Worm (Caenorhabditis elegans): ENCODE measurements around the gene Y57E12B.1.

DNA sequence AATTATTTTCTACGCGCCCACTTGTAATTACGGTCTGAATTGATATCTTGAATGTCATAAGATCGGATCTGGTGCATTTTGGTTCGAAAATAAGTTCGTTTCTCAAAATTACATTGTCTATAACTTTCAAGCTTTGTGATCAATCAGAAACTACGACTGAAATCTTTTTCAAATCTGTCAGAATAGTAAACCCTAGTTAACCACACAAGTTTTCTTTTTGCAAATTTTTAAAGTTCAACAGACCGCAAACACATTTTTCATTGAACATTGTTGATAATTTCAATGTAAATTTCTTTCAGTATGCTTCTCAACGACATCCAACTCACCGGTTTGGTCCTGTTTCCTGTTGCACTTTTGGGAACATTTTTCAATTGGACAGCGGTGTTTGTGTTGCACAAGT lies 23.2 kb downstream of the Y57E12B.1 start, which contains the start of gene srx-59:
- no peak for TF ChIP-seq nhr-76 (tag; optimal IDR thresholded peaks at IDR 0.05)
- no peak for TF ChIP-seq tbx-8 (GFP tag; optimal IDR thresholded peaks at IDR 0.05)
- no peak for TF ChIP-seq pha-4 (tag; optimal IDR thresholded peaks at IDR 0.05)
- TF ChIP-seq lin-13 (tag; optimal IDR thresholded peaks at IDR 0.05), result no peak

Data from whole organism, mixed stage, embryonic.